Worm (Caenorhabditis elegans) whole organism, L1 larva: ENCODE data around the gene unc-85.
A peak's percentile ranks its signal among the peaks of the same experiment; 100 is the strongest.

Source experiments
- ces-1 ChIP-seq: fragments of 150-350 bp; optimal IDR thresholded peaks from 2 replicates; lab custom pipeline; 2014; ENCODE audit warnings: missing biosample characterization, missing genetic modification reagents, missing genetic modification characterization
- hlh-4 ChIP-seq: sonication (generic microtip); optimal IDR thresholded peaks from 2 replicates; lab custom pipeline; 2016; ENCODE audit warnings: mild to moderate bottlenecking, missing genetic modification characterization, missing compliant biosample characterization
- rnt-1 ChIP-seq: sonication (generic microtip); optimal IDR thresholded peaks from 2 replicates; lab custom pipeline; 2016; ENCODE audit warnings: mild to moderate bottlenecking, missing genetic modification characterization, moderate library complexity, missing compliant biosample characterization
- snpc-4 ChIP-seq: fragments of 150-350 bp; optimal IDR thresholded peaks from 2 replicates; lab custom pipeline; 2014; ENCODE audit warnings: missing biosample characterization, missing genetic modification characterization

- TF ChIP-seq rnt-1 (tag; lab: Kevin White, UChicago) = peak; percentile 38
- no peak for TF ChIP-seq ces-1 (GFP tag; lab: Kevin White, UChicago)
- TF ChIP-seq hlh-4 = no peak
- TF ChIP-seq snpc-4 (tag; lab: Kevin White, UChicago) = no peak
Measured at ce11 chrII:4736585-4736984, 34.7 kb downstream of the unc-85 start.
